Fruit fly (Drosophila melanogaster): ENCODE data around the gene CG6443.

The CG6443 gene

dm6 chr2L:10693018-10693417 lies 35.8 kb upstream of the CG6443 start:
- TF ChIP-seq Myc (optimal IDR thresholded peaks at IDR 0.05) (no peak), insv (optimal IDR thresholded peaks at IDR 0.05) (no peak), psq (optimal IDR thresholded peaks at IDR 0.05) (no peak), ttk (optimal IDR thresholded peaks at IDR 0.05) (no peak), h (optimal IDR thresholded peaks at IDR 0.05) (no peak), Sin3A (optimal IDR thresholded peaks at IDR 0.05) (no peak)

dm6 chr2L:10694053-10694618 lies 34.6 kb upstream of the CG6443 start, which contains the start of gene CG17108:
CG17108 (minus strand) TSS chr2L:10694103.
- TF ChIP-seq Sin3A (optimal IDR thresholded peaks at IDR 0.05) (no peak), h (optimal IDR thresholded peaks at IDR 0.05) (no peak), insv (optimal IDR thresholded peaks at IDR 0.05) (no peak), Myc (optimal IDR thresholded peaks at IDR 0.05) (no peak), ttk (optimal IDR thresholded peaks at IDR 0.05) (no peak), psq (optimal IDR thresholded peaks at IDR 0.05) (no peak)

dm6 chr2L:10697992-10698391 lies 30.8 kb upstream of the CG6443 start, which contains the start of gene CG7300:
CG7300 (minus strand) TSS chr2L:10698043.
- TF ChIP-seq h (optimal IDR thresholded peaks at IDR 0.05) (no peak), psq (optimal IDR thresholded peaks at IDR 0.05) (no peak), insv (optimal IDR thresholded peaks at IDR 0.05) (no peak), Myc (optimal IDR thresholded peaks at IDR 0.05) (no peak), ttk (optimal IDR thresholded peaks at IDR 0.05) (no peak), Sin3A (optimal IDR thresholded peaks at IDR 0.05) (no peak)

dm6 chr2L:10701499-10702062 lies 27.2 kb upstream of the CG6443 start, which contains the start of gene Lip1:
Lip1 (minus strand) TSS chr2L:10701544.
- TF ChIP-seq Sin3A (optimal IDR thresholded peaks at IDR 0.05) = no peak
- TF ChIP-seq ttk (optimal IDR thresholded peaks at IDR 0.05) = no peak
- no peak for TF ChIP-seq Myc (optimal IDR thresholded peaks at IDR 0.05)
- TF ChIP-seq insv (optimal IDR thresholded peaks at IDR 0.05) = no peak
- no peak for TF ChIP-seq psq (optimal IDR thresholded peaks at IDR 0.05)
- no peak for TF ChIP-seq h (optimal IDR thresholded peaks at IDR 0.05)

dm6 chr2L:10703281-10703680 lies 25.5 kb upstream of the CG6443 start, which contains the start of gene CG6415:
CG6415 (plus strand) TSS chr2L:10703621.
- no peak for TF ChIP-seq Sin3A (optimal IDR thresholded peaks at IDR 0.05)
- no peak for TF ChIP-seq ttk (optimal IDR thresholded peaks at IDR 0.05)
- TF ChIP-seq h (optimal IDR thresholded peaks at IDR 0.05) = no peak
- no peak for TF ChIP-seq insv (optimal IDR thresholded peaks at IDR 0.05)
- TF ChIP-seq Myc (optimal IDR thresholded peaks at IDR 0.05) = no peak
- no peak for TF ChIP-seq psq (optimal IDR thresholded peaks at IDR 0.05)

dm6 chr2L:10704425-10704824 lies 24.4 kb upstream of the CG6443 start:
- TF ChIP-seq Sin3A (optimal IDR thresholded peaks at IDR 0.05) (no peak), insv (optimal IDR thresholded peaks at IDR 0.05) (no peak), Myc (optimal IDR thresholded peaks at IDR 0.05) (no peak), psq (optimal IDR thresholded peaks at IDR 0.05) (no peak), ttk (optimal IDR thresholded peaks at IDR 0.05) (no peak), h (optimal IDR thresholded peaks at IDR 0.05) (no peak)

dm6 chr2L:10706267-10706666 lies 22.5 kb upstream of the CG6443 start:
- TF ChIP-seq insv (optimal IDR thresholded peaks at IDR 0.05) = no peak
- no peak for TF ChIP-seq Myc (optimal IDR thresholded peaks at IDR 0.05)
- no peak for TF ChIP-seq h (optimal IDR thresholded peaks at IDR 0.05)
- TF ChIP-seq ttk (optimal IDR thresholded peaks at IDR 0.05) = no peak
- TF ChIP-seq Sin3A (optimal IDR thresholded peaks at IDR 0.05) = no peak
- TF ChIP-seq psq (optimal IDR thresholded peaks at IDR 0.05) = no peak

- no peak for TF ChIP-seq h (optimal IDR thresholded peaks at IDR 0.05)
- no peak for TF ChIP-seq Sin3A (optimal IDR thresholded peaks at IDR 0.05)
- TF ChIP-seq ttk (optimal IDR thresholded peaks at IDR 0.05) = no peak
- no peak for TF ChIP-seq insv (optimal IDR thresholded peaks at IDR 0.05)
- TF ChIP-seq Myc (optimal IDR thresholded peaks at IDR 0.05) = no peak
- no peak for TF ChIP-seq psq (optimal IDR thresholded peaks at IDR 0.05)
Observed at dm6 chr2L:10708089-10708488, 20.7 kb upstream of the CG6443 start.

dm6 chr2L:10709353-10709752 lies 19.4 kb upstream of the CG6443 start, which contains the start of gene Lip2:
Lip2 (minus strand) TSS chr2L:10709453.
- TF ChIP-seq psq (optimal IDR thresholded peaks at IDR 0.05) (no peak), Myc (optimal IDR thresholded peaks at IDR 0.05) (no peak), Sin3A (optimal IDR thresholded peaks at IDR 0.05) (no peak), h (optimal IDR thresholded peaks at IDR 0.05) (no peak), insv (optimal IDR thresholded peaks at IDR 0.05) (no peak), ttk (optimal IDR thresholded peaks at IDR 0.05) (no peak)

- TF ChIP-seq h (optimal IDR thresholded peaks at IDR 0.05) = no peak
- no peak for TF ChIP-seq Myc (optimal IDR thresholded peaks at IDR 0.05)
- TF ChIP-seq Sin3A (optimal IDR thresholded peaks at IDR 0.05) = no peak
- TF ChIP-seq ttk (optimal IDR thresholded peaks at IDR 0.05) = no peak
- TF ChIP-seq insv (optimal IDR thresholded peaks at IDR 0.05) = no peak
- TF ChIP-seq psq (optimal IDR thresholded peaks at IDR 0.05) = no peak
Observed at dm6 chr2L:10711221-10711620, 17.6 kb upstream of the CG6443 start.

dm6 chr2L:10721535-10721934 lies 7.2 kb upstream of the CG6443 start:
- no peak for TF ChIP-seq ttk (optimal IDR thresholded peaks at IDR 0.05)
- no peak for TF ChIP-seq h (optimal IDR thresholded peaks at IDR 0.05)
- TF ChIP-seq Sin3A (optimal IDR thresholded peaks at IDR 0.05) = no peak
- TF ChIP-seq insv (optimal IDR thresholded peaks at IDR 0.05) = no peak
- TF ChIP-seq psq (optimal IDR thresholded peaks at IDR 0.05) = no peak
- TF ChIP-seq Myc (optimal IDR thresholded peaks at IDR 0.05) = no peak

dm6 chr2L:10723903-10724302 lies 4.9 kb upstream of the CG6443 start, which contains the start of gene CG6431:
CG6431 (plus strand) TSS chr2L:10724203.
- TF ChIP-seq ttk (optimal IDR thresholded peaks at IDR 0.05) = no peak
- TF ChIP-seq Sin3A (optimal IDR thresholded peaks at IDR 0.05) = no peak
- TF ChIP-seq psq (optimal IDR thresholded peaks at IDR 0.05) = no peak
- no peak for TF ChIP-seq insv (optimal IDR thresholded peaks at IDR 0.05)
- TF ChIP-seq Myc (optimal IDR thresholded peaks at IDR 0.05) = no peak
- TF ChIP-seq h (optimal IDR thresholded peaks at IDR 0.05) = no peak

Data from Kc167 (cell line).